Worm (Caenorhabditis elegans) whole organism, L1 larva: ENCODE data around the gene arrd-19.

Experiments used
- C16A3.4 ChIP-seq: fragments of 150-350 bp; optimal IDR thresholded peaks from 2 replicates; lab custom pipeline; 2014; ENCODE audit warnings: missing biosample characterization, missing genetic modification characterization
- F16B12.6 ChIP-seq: fragments of 150-350 bp; optimal IDR thresholded peaks from 2 replicates; lab custom pipeline; 2014; ENCODE audit warnings: missing biosample characterization, missing genetic modification characterization
- alr-1 ChIP-seq: fragments of 200-800 bp; sonication (Bioruptor generic); optimal IDR thresholded peaks from 2 replicates; lab custom pipeline; 2018; ENCODE audit warnings: borderline replicate concordance, mild to moderate bottlenecking, missing genetic modification characterization, missing compliant biosample characterization
- ama-1 ChIP-seq: fragments of 150-350 bp; optimal IDR thresholded peaks from 2 replicates; lab custom pipeline; 2014
- blmp-1 ChIP-seq: fragments of 150-350 bp; optimal IDR thresholded peaks from 2 replicates; lab custom pipeline; 2014; ENCODE audit warnings: missing biosample characterization, missing genetic modification characterization
- ceh-63 ChIP-seq: fragments of 200-800 bp; sonication (Bioruptor generic); optimal IDR thresholded peaks from 2 replicates; lab custom pipeline; 2018; ENCODE audit warnings: mild to moderate bottlenecking, missing genetic modification characterization, missing compliant biosample characterization
- ceh-82 ChIP-seq, 3 experiments: fragments of 150-350 bp in 1 of 3; sonication (generic microtip) in 2 of 3; optimal IDR thresholded peaks; 2 replicates each; lab custom pipeline; 2014 to 2017; ENCODE audit warnings: missing biosample characterization in 3 of 3, missing genetic modification characterization in 3 of 3
- ceh-88 ChIP-seq: fragments of 200-800 bp; sonication (Bioruptor generic); IDR thresholded peaks from 2 replicates; pipeline ENCODE4 v1.3.6; 2022; ENCODE audit warnings: missing genetic modification characterization, missing compliant biosample characterization
- ceh-90 ChIP-seq: sonication (generic microtip); optimal IDR thresholded peaks from 2 replicates; lab custom pipeline; 2016; ENCODE audit warnings: missing genetic modification characterization, missing compliant biosample characterization
- ces-1 ChIP-seq: fragments of 150-350 bp; optimal IDR thresholded peaks from 2 replicates; lab custom pipeline; 2014; ENCODE audit warnings: missing biosample characterization, missing genetic modification reagents, missing genetic modification characterization
- efl-1 ChIP-seq, 4 experiments: fragments of 150-350 bp; optimal IDR thresholded peaks in 3 of 4; peaks in 1 of 4; 1 replicate in 1 of 4; 2 replicates in 3 of 4; lab custom pipeline; 2014; ENCODE audit warnings: missing biosample characterization in 2 of 4, missing genetic modification characterization in 2 of 4, missing genetic modification reagents in 2 of 4
- efl-3 ChIP-seq: fragments of 200-800 bp; sonication (Bioruptor generic); optimal IDR thresholded peaks from 2 replicates; lab custom pipeline; 2018; ENCODE audit warnings: mild to moderate bottlenecking, missing genetic modification characterization, missing compliant biosample characterization
- egl-13 ChIP-seq: sonication (generic microtip); optimal IDR thresholded peaks from 2 replicates; lab custom pipeline; 2016; ENCODE audit warnings: missing genotype, missing genetic modification reagents, missing genetic modification characterization, missing compliant biosample characterization
- egl-27 ChIP-seq, 2 experiments: fragments of 150-350 bp in 1 of 2; sonication (generic microtip); optimal IDR thresholded peaks; 3 replicates each; lab custom pipeline; 2017 to 2018; ENCODE audit warnings: missing biosample characterization in 2 of 2, missing genetic modification characterization in 2 of 2, missing genetic modification reagents in 2 of 2
- elt-3 ChIP-seq, 6 experiments: fragments of 150-350 bp in 1 of 6; sonication (generic microtip); optimal IDR thresholded peaks; 2 replicates each; lab custom pipeline; 2017 to 2018; ENCODE audit warnings: missing biosample characterization in 6 of 6, missing genetic modification characterization in 6 of 6, inconsistent platforms in 1 of 6
- fkh-8 ChIP-seq: sonication (generic microtip); optimal IDR thresholded peaks from 2 replicates; lab custom pipeline; 2016; ENCODE audit warnings: mild to moderate bottlenecking, missing genetic modification characterization, missing compliant biosample characterization
- fos-1 ChIP-seq: fragments of 150-350 bp; optimal IDR thresholded peaks from 2 replicates; lab custom pipeline; 2014; ENCODE audit warnings: missing biosample characterization, missing genetic modification characterization
- grh-1 ChIP-seq: fragments of 200-800 bp; sonication (Bioruptor generic); IDR thresholded peaks from 2 replicates; pipeline ENCODE4 v1.3.6; 2022; ENCODE audit warnings: missing genetic modification reagents, missing genetic modification characterization, missing compliant biosample characterization
- hlh-17 ChIP-seq: fragments of 200-800 bp; sonication (Bioruptor generic); optimal IDR thresholded peaks from 2 replicates; lab custom pipeline; 2018; ENCODE audit warnings: missing genetic modification characterization, mild to moderate bottlenecking, missing compliant biosample characterization, moderate library complexity, borderline replicate concordance
- hlh-4 ChIP-seq: sonication (generic microtip); optimal IDR thresholded peaks from 2 replicates; lab custom pipeline; 2016; ENCODE audit warnings: mild to moderate bottlenecking, missing genetic modification characterization, missing compliant biosample characterization
- irx-1 ChIP-seq: sonication (generic microtip); optimal IDR thresholded peaks from 2 replicates; lab custom pipeline; 2016; ENCODE audit warnings: missing genetic modification characterization, missing compliant biosample characterization
- isw-1 ChIP-seq: fragments of 200-800 bp; sonication (Bioruptor generic); IDR thresholded peaks from 2 replicates; pipeline ENCODE4 v1.3.6; 2022; ENCODE audit warnings: missing genetic modification characterization, missing compliant biosample characterization
- jun-1 ChIP-seq: fragments of 150-350 bp; optimal IDR thresholded peaks from 2 replicates; lab custom pipeline; 2014; ENCODE audit warnings: missing biosample characterization, missing genetic modification reagents, missing genetic modification characterization
- lin-13 ChIP-seq: fragments of 150-350 bp; optimal IDR thresholded peaks from 2 replicates; lab custom pipeline; 2014; ENCODE audit warnings: missing biosample characterization, missing genetic modification reagents, missing genetic modification characterization
- lin-14 ChIP-seq: fragments of 200-800 bp; sonication (Bioruptor generic); optimal IDR thresholded peaks from 2 replicates; lab custom pipeline; 2018; ENCODE audit warnings: mild to moderate bottlenecking, missing genetic modification characterization, moderate library complexity, missing compliant biosample characterization
- lin-35 ChIP-seq, 2 experiments: fragments of 150-350 bp; optimal IDR thresholded peaks; 2 replicates each; lab custom pipeline; 2014; ENCODE audit warnings: missing biosample characterization in 2 of 2, missing genetic modification characterization in 2 of 2, missing genetic modification reagents in 2 of 2
- lin-39 ChIP-seq: fragments of 150-350 bp; optimal IDR thresholded peaks from 2 replicates; lab custom pipeline; 2014; ENCODE audit warnings: missing biosample characterization, missing genetic modification reagents, missing genetic modification characterization
- lsy-2 ChIP-seq, 2 experiments: fragments of 150-350 bp; optimal IDR thresholded peaks; 2 replicates each; lab custom pipeline; 2014; ENCODE audit warnings: missing biosample characterization in 2 of 2, missing genetic modification characterization in 2 of 2
- mab-9 ChIP-seq: fragments of 200-800 bp; sonication (Bioruptor generic); IDR thresholded peaks from 2 replicates; pipeline ENCODE4 v1.3.6; 2022; ENCODE audit warnings: missing genetic modification reagents, missing genetic modification characterization, missing compliant biosample characterization
- mef-2 ChIP-seq: fragments of 150-350 bp; optimal IDR thresholded peaks from 2 replicates; lab custom pipeline; 2014; ENCODE audit warnings: missing biosample characterization, missing genetic modification characterization
- mep-1 ChIP-seq: fragments of 150-350 bp; optimal IDR thresholded peaks from 2 replicates; lab custom pipeline; 2014; ENCODE audit warnings: missing biosample characterization, missing genetic modification characterization
- nhr-19 ChIP-seq: fragments of 200-800 bp; sonication (Bioruptor generic); conservative IDR thresholded peaks from 2 replicates; pipeline ENCODE4 v1.3.6; 2022; ENCODE audit warnings: missing genetic modification characterization, missing compliant biosample characterization
- nhr-20 ChIP-seq: sonication (generic microtip); optimal IDR thresholded peaks from 2 replicates; lab custom pipeline; 2016; ENCODE audit warnings: mild to moderate bottlenecking, missing genetic modification characterization, missing compliant biosample characterization
- nhr-28 ChIP-seq: fragments of 150-350 bp; optimal IDR thresholded peaks from 2 replicates; lab custom pipeline; 2014; ENCODE audit warnings: missing biosample characterization, missing genetic modification characterization
- nhr-47 ChIP-seq: sonication (generic microtip); optimal IDR thresholded peaks from 2 replicates; lab custom pipeline; 2016; ENCODE audit warnings: mild to moderate bottlenecking, missing genetic modification characterization, moderate library complexity, missing compliant biosample characterization
- nhr-71 ChIP-seq: sonication (generic microtip); optimal IDR thresholded peaks from 2 replicates; lab custom pipeline; 2016; ENCODE audit warnings: mild to moderate bottlenecking, missing genetic modification characterization, moderate library complexity, missing compliant biosample characterization
- nhr-76 ChIP-seq: sonication (generic microtip); optimal IDR thresholded peaks from 2 replicates; lab custom pipeline; 2017; ENCODE audit warnings: missing biosample characterization, missing genetic modification characterization
- nhr-77 ChIP-seq: fragments of 150-350 bp; optimal IDR thresholded peaks from 2 replicates; lab custom pipeline; 2014; ENCODE audit warnings: missing biosample characterization, missing genetic modification characterization
- nhr-84 ChIP-seq: sonication (generic microtip); optimal IDR thresholded peaks from 2 replicates; lab custom pipeline; 2017; ENCODE audit warnings: missing biosample characterization, missing genetic modification characterization
- nhr-85 ChIP-seq: sonication (generic microtip); peaks from one replicate; lab custom pipeline; 2016; ENCODE audit warnings: missing genetic modification characterization, inconsistent platforms, missing compliant biosample characterization
- nhr-90 ChIP-seq: sonication (generic microtip); optimal IDR thresholded peaks from 2 replicates; lab custom pipeline; 2016; ENCODE audit warnings: mild to moderate bottlenecking, missing genetic modification characterization, missing compliant biosample characterization; ENCODE audit not compliant: poor library complexity
- pag-3 ChIP-seq: sonication (generic microtip); optimal IDR thresholded peaks from 2 replicates; lab custom pipeline; 2017; ENCODE audit warnings: missing genetic modification characterization, mild to moderate bottlenecking, missing compliant biosample characterization, antibody characterized with exemption, borderline replicate concordance; ENCODE audit not compliant: insufficient read depth
- pqm-1 ChIP-seq: sonication (generic microtip); optimal IDR thresholded peaks from 3 replicates; lab custom pipeline; 2017; ENCODE audit warnings: missing biosample characterization, missing genetic modification characterization
- skn-1 ChIP-seq: fragments of 150-350 bp; optimal IDR thresholded peaks from 2 replicates; lab custom pipeline; 2014; ENCODE audit warnings: missing biosample characterization, missing genetic modification characterization
- snpc-4 ChIP-seq: fragments of 150-350 bp; optimal IDR thresholded peaks from 2 replicates; lab custom pipeline; 2014; ENCODE audit warnings: missing biosample characterization, missing genetic modification characterization
- snu-23 ChIP-seq: sonication (generic microtip); optimal IDR thresholded peaks from 2 replicates; lab custom pipeline; 2016; ENCODE audit warnings: missing genetic modification characterization, missing compliant biosample characterization
- sptf-1 ChIP-seq: fragments of 150-350 bp; optimal IDR thresholded peaks from 2 replicates; lab custom pipeline; 2014; ENCODE audit warnings: missing biosample characterization, missing genetic modification characterization
- swsn-7 ChIP-seq: sonication (generic microtip); optimal IDR thresholded peaks from 2 replicates; lab custom pipeline; 2016; ENCODE audit warnings: missing genetic modification characterization, missing compliant biosample characterization
- unc-86 ChIP-seq: sonication (generic microtip); optimal IDR thresholded peaks from 2 replicates; lab custom pipeline; 2016; ENCODE audit warnings: missing genetic modification characterization, missing compliant biosample characterization
- unc-98 ChIP-seq: fragments of 200-800 bp; sonication (Bioruptor generic); IDR thresholded peaks from 2 replicates; pipeline ENCODE4 v1.3.6; 2022; ENCODE audit warnings: missing genetic modification characterization, missing compliant biosample characterization
- xbp-1 ChIP-seq: sonication (generic microtip); optimal IDR thresholded peaks from 2 replicates; lab custom pipeline; 2016; ENCODE audit warnings: missing genetic modification characterization, missing compliant biosample characterization
- zip-4 ChIP-seq: fragments of 200-800 bp; sonication (Bioruptor generic); optimal IDR thresholded peaks from 2 replicates; lab custom pipeline; 2018; ENCODE audit warnings: mild to moderate bottlenecking, missing genetic modification characterization, moderate library complexity, missing compliant biosample characterization
- ztf-11 ChIP-seq, 2 experiments: sonication (generic microtip); optimal IDR thresholded peaks; 2 replicates each; lab custom pipeline; 2016 to 2017; ENCODE audit warnings: missing genetic modification characterization in 2 of 2, missing biosample characterization in 1 of 2, missing compliant biosample characterization in 1 of 2

arrd-19 gene

ce11 chrV:3315308-3315707 lies at the start of gene arrd-19:
arrd-19 (minus strand) TSS chrV:3315516.
- peak; percentile 53 for TF ChIP-seq fos-1
- TF ChIP-seq nhr-85: peak; percentile 97
- no peak for TF ChIP-seq unc-98 (GFP tag; lab: Robert Waterston, UW)
- no peak for TF ChIP-seq hlh-17 (GFP tag; lab: Kevin White, UChicago)
- peak; percentile 74 for TF ChIP-seq blmp-1 (tag; lab: Kevin White, UChicago)
- peak; percentile 58 for TF ChIP-seq irx-1 (tag; lab: Kevin White, UChicago)
- peak in 2 of 6 experiments; percentile 5 to 30 for TF ChIP-seq elt-3 (tag; optimal IDR thresholded peaks at IDR 0.05; lab: Kevin White, UChicago)
- no peak for TF ChIP-seq pqm-1 (tag; lab: Kevin White, UChicago)
- TF ChIP-seq nhr-76 (tag; lab: Kevin White, UChicago): no peak
- TF ChIP-seq jun-1 (tag; lab: Kevin White, UChicago): peak; percentile 29
- TF ChIP-seq nhr-47 (tag; lab: Kevin White, UChicago): peak; percentile 69
- peak; percentile 66 for TF ChIP-seq fkh-8 (tag; lab: Kevin White, UChicago)
- peak; percentile 56 for TF ChIP-seq xbp-1 (tag; lab: Kevin White, UChicago)
- TF ChIP-seq snu-23: peak; percentile 82
- TF ChIP-seq ceh-63 (GFP tag; lab: Kevin White, UChicago): no peak
- TF ChIP-seq mab-9: peak; percentile 43; the same call in 1 of the 2 replicates
- peak; percentile 38 for TF ChIP-seq lin-13
- peak in 2 of 3 experiments; percentile 36 to 76 for TF ChIP-seq ceh-82 (tag; optimal IDR thresholded peaks at IDR 0.05; lab: Kevin White, UChicago)
- TF ChIP-seq ceh-90 (tag; lab: Kevin White, UChicago): no peak
- TF ChIP-seq efl-1 (optimal IDR thresholded peaks at IDR 0.05; lab: Kevin White, UChicago): peak; percentile 74 to 75
- peak; percentile 51 to 95 for TF ChIP-seq efl-1 (GFP tag; optimal IDR thresholded peaks at IDR 0.05 in 1 of 2; lab: Kevin White, UChicago)
- TF ChIP-seq snpc-4: peak; percentile 54
- TF ChIP-seq alr-1 (tag; lab: Kevin White, UChicago): no peak
- TF ChIP-seq lsy-2 (tag; optimal IDR thresholded peaks at IDR 0.05; lab: Kevin White, UChicago): peak; percentile 75 to 81
- peak; percentile 72 for TF ChIP-seq nhr-77 (tag; lab: Kevin White, UChicago)
- peak; percentile 38; the same call in 1 of the 2 replicates for TF ChIP-seq isw-1
- peak; percentile 86 for TF ChIP-seq F16B12.6 (tag; lab: Kevin White, UChicago)
- TF ChIP-seq nhr-71 (tag; lab: Kevin White, UChicago): peak; percentile 88
- peak; percentile 77 for TF ChIP-seq nhr-19
- TF ChIP-seq ces-1: no peak
- TF ChIP-seq nhr-84 (tag; lab: Kevin White, UChicago): no peak
- peak; percentile 52 for TF ChIP-seq skn-1 (tag; lab: Kevin White, UChicago)
- TF ChIP-seq lin-39 (tag; lab: Kevin White, UChicago): no peak
- TF ChIP-seq nhr-90: peak; percentile 34
- TF ChIP-seq zip-4 (GFP tag; lab: Kevin White, UChicago): no peak
- peak; percentile 49 for TF ChIP-seq C16A3.4
- no peak for TF ChIP-seq sptf-1 (tag; lab: Kevin White, UChicago)
- TF ChIP-seq grh-1: peak; percentile 72
- no peak for TF ChIP-seq ceh-88 (GFP tag; lab: Robert Waterston, UW)
- TF ChIP-seq efl-3 (GFP tag; lab: Kevin White, UChicago): no peak
- TF ChIP-seq nhr-20 (tag; lab: Kevin White, UChicago): peak; percentile 84
- TF ChIP-seq nhr-28 (tag; lab: Kevin White, UChicago): no peak
- peak; percentile 39 for TF ChIP-seq unc-86 (tag; lab: Kevin White, UChicago)
- TF ChIP-seq hlh-4 (tag; lab: Kevin White, UChicago): no peak
- TF ChIP-seq mef-2 (tag; lab: Kevin White, UChicago): no peak
- peak; percentile 49 to 64 for TF ChIP-seq lin-35 (GFP tag; optimal IDR thresholded peaks at IDR 0.05; lab: Kevin White, UChicago)
- peak; percentile 77 for TF ChIP-seq swsn-7 (tag; lab: Kevin White, UChicago)
- TF ChIP-seq ztf-11 (tag; optimal IDR thresholded peaks at IDR 0.05; lab: Kevin White, UChicago): no peak
- peak; percentile 19 for TF ChIP-seq egl-13 (tag; lab: Kevin White, UChicago)
- no peak for TF ChIP-seq ama-1
- no peak for TF ChIP-seq egl-27 (tag; optimal IDR thresholded peaks at IDR 0.05; lab: Kevin White, UChicago)
- peak; percentile 88 for TF ChIP-seq mep-1
- TF ChIP-seq lin-14 (GFP tag; lab: Kevin White, UChicago): peak; percentile 98
- peak; percentile 67 for TF ChIP-seq pag-3
